3 fruit fly cellular contexts compared by ENCODE assay signal in genomic region chr3L:21061968-21062367, dm6.
TF ChIP-seq lines count a peak whose summit lies in the region.

No protein-coding gene starts in this region.

- TF ChIP-seq CTCF in whole organism, embryonic (GFP tag; optimal IDR thresholded peaks at IDR 0.05; lab: Kevin White, UChicago) = no peak

TF ChIP-seq in whole organism, embryonic, 481 proteins besides CTCF, POLR2A, EP300 and RAD21:
- peak; percentile 50 for TF ChIP-seq sd (tag; optimal IDR thresholded peaks at IDR 0.05; lab: Kevin White, UChicago)
- TF ChIP-seq GATAe (GFP tag; conservative IDR thresholded peaks at IDR 0.05; lab: Robert Waterston, UW) = no peak
- TF ChIP-seq CG9817 (tag; optimal IDR thresholded peaks at IDR 0.05; lab: Kevin White, UChicago) = no peak
- no peak for TF ChIP-seq B-H1 (GFP tag; IDR thresholded peaks at IDR 0.05; lab: Robert Waterston, UW)
- TF ChIP-seq CG13894 (tag; optimal IDR thresholded peaks at IDR 0.05; lab: Kevin White, UChicago) = peak; percentile 57
- no peak for TF ChIP-seq CG5245 (GFP tag; optimal IDR thresholded peaks at IDR 0.05; lab: Kevin White, UChicago)
- TF ChIP-seq CG34376 (GFP tag; optimal IDR thresholded peaks at IDR 0.05; lab: Kevin White, UChicago) = no peak
- no peak for TF ChIP-seq Deaf1 (tag; optimal IDR thresholded peaks at IDR 0.05; lab: Kevin White, UChicago)
- TF ChIP-seq Elba2 (GFP tag; optimal IDR thresholded peaks at IDR 0.05; lab: Kevin White, UChicago) = no peak
- TF ChIP-seq B-H2 (GFP tag; optimal IDR thresholded peaks at IDR 0.05; lab: Kevin White, UChicago) = peak; percentile 10
- no peak for TF ChIP-seq dpn (GFP tag; optimal IDR thresholded peaks at IDR 0.05; lab: Kevin White, UChicago)
- TF ChIP-seq HHEX (GFP tag; optimal IDR thresholded peaks at IDR 0.05; lab: Kevin White, UChicago) = peak; percentile 6
- 0 out of 4 replicates have a peak, but pooled peaks have one; percentile 52 for TF ChIP-seq chinmo (GFP tag; IDR thresholded peaks at IDR 0.05; lab: Robert Waterston, UW; ENCODE audit: partially characterized antibody)
TF ChIP-seq in whole organism, embryonic: peak in this region for 5.

TF ChIP-seq in whole organism, prepupa, 60 proteins besides CTCF, POLR2A, EP300 and RAD21:
- TF ChIP-seq fkh (GFP tag; optimal IDR thresholded peaks at IDR 0.05; lab: Kevin White, UChicago) (peak; percentile 52), CG15336 (GFP tag; IDR thresholded peaks at IDR 0.05; lab: Robert Waterston, UW) (no peak), CG1621 (tag; optimal IDR thresholded peaks at IDR 0.05; lab: Kevin White, UChicago) (no peak), Sox15 (GFP tag; optimal IDR thresholded peaks at IDR 0.05; lab: Kevin White, UChicago) (no peak), CG16779 (tag; optimal IDR thresholded peaks at IDR 0.05; lab: Kevin White, UChicago) (no peak)

TF ChIP-seq in whole organism, wandering third instar larva, 38 proteins besides CTCF, POLR2A, EP300 and RAD21:
- TF ChIP-seq ey (GFP tag; optimal IDR thresholded peaks at IDR 0.05; lab: Kevin White, UChicago) (no peak), dmrt93B (GFP tag; optimal IDR thresholded peaks at IDR 0.05; lab: Kevin White, UChicago) (no peak), lola (GFP tag; optimal IDR thresholded peaks at IDR 0.05; lab: Kevin White, UChicago) (no peak), rgr (GFP tag; optimal IDR thresholded peaks at IDR 0.05; lab: Kevin White, UChicago) (peak; percentile 19)
